Worm (Caenorhabditis elegans): Measurements from ENCODE around the gene icd-1.

icd-1 gene

ce11 chrII:6598050-6598449, 9.6 kb upstream of the icd-1 start, which contains the start of gene dnj-8:
TSS of gene dnj-8 (minus strand) at chrII:6598080.
- TF ChIP-seq lin-15B (tag; optimal IDR thresholded peaks at IDR 0.05) (peak; percentile 2), efl-1 (optimal IDR thresholded peaks at IDR 0.05) (peak; percentile 2 to 10), efl-1 (GFP tag; optimal IDR thresholded peaks at IDR 0.05 in 1 of 2) (peak in 1 of 2 experiments; percentile 12), lsy-2 (tag; optimal IDR thresholded peaks at IDR 0.05) (peak in 1 of 2 experiments; percentile 15), unc-130 (tag; optimal IDR thresholded peaks at IDR 0.05) (no peak), ceh-82 (tag; optimal IDR thresholded peaks at IDR 0.05) (peak in 1 of 3 experiments; percentile 11), rnt-1 (tag; optimal IDR thresholded peaks at IDR 0.05) (no peak), fkh-8 (tag; optimal IDR thresholded peaks at IDR 0.05) (peak; percentile 1), lin-14 (GFP tag; optimal IDR thresholded peaks at IDR 0.05) (peak; percentile 60), F16B12.6 (tag; optimal IDR thresholded peaks at IDR 0.05) (peak; percentile 4), dpl-1 (GFP tag; optimal IDR thresholded peaks at IDR 0.05) (peak in 1 of 3 experiments; percentile 21)

DNA sequence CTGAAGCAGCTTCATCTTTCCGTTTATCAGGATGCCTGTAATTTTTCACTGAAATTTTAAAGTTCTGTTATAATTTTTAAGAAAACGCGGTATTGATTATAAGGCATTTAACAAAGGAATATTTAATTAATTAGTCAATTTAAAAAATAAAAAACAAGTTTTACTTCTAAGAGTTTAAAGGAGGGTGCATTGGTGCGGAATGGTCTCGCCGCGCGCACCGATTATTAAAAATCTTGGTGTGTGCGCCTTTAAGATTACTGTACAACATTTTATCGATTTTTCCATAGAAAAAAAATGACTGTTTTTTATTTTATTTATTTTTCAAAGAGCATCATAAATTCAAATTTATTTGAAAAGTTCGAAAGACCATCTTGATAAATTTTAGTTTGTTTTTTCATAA, 9.1 kb upstream of the icd-1 start:
- TF ChIP-seq ceh-90 (tag; optimal IDR thresholded peaks at IDR 0.05) = no peak
- no peak for TF ChIP-seq unc-62 (GFP tag; optimal IDR thresholded peaks at IDR 0.05)
- no peak for TF ChIP-seq ama-1 (optimal IDR thresholded peaks at IDR 0.05)
- no peak for TF ChIP-seq pag-3 (tag; optimal IDR thresholded peaks at IDR 0.05; ENCODE audit: borderline replicate concordance, insufficient read depth)
- TF ChIP-seq C16A3.4 (tag; optimal IDR thresholded peaks at IDR 0.05) = no peak
- no peak for TF ChIP-seq sup-37 (GFP tag; optimal IDR thresholded peaks at IDR 0.05)
- TF ChIP-seq aly-2 (tag; optimal IDR thresholded peaks at IDR 0.05) = no peak
- TF ChIP-seq mdl-1 (tag; optimal IDR thresholded peaks at IDR 0.05) = no peak
- TF ChIP-seq lin-15B (tag; optimal IDR thresholded peaks at IDR 0.05) = no peak
- no peak for TF ChIP-seq zag-1 (tag; optimal IDR thresholded peaks at IDR 0.05)
- TF ChIP-seq lin-35 (GFP tag; optimal IDR thresholded peaks at IDR 0.05) = no peak
- TF ChIP-seq dsc-1 (tag; optimal IDR thresholded peaks at IDR 0.05) = no peak
- no peak for TF ChIP-seq ets-5 (GFP tag; IDR thresholded peaks at IDR 0.05)
- TF ChIP-seq grh-1 (GFP tag; IDR thresholded peaks at IDR 0.05) = no peak
- no peak for TF ChIP-seq Y116A8C.19 (tag; optimal IDR thresholded peaks at IDR 0.05; ENCODE audit: borderline replicate concordance)
- no peak for TF ChIP-seq irx-1 (tag; optimal IDR thresholded peaks at IDR 0.05)

DNA sequence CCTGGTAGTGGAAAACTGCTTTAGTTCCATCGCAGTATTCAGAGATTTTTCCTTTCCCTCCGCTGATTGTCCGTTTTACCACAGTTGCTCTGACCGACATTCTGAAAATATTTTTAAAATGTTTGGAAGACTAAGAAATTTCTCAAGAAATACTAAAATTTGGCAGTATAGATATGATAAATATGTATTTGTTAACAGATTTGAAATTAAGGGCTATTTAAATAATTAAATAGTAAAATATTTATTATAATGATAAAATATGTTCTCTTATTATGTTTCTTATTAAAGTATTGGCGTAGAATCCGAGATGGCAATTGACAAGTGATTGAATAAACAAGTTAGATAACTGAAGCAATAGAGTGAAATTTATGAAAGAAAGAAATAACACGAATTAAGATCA, 5.7 kb upstream of the icd-1 start, which contains the start of gene aipr-1:
aipr-1 (minus strand) TSS at position 101 of the 400 bp plus-strand sequence.
- TF ChIP-seq fkh-4 (tag; optimal IDR thresholded peaks at IDR 0.05; ENCODE audit: borderline replicate concordance) = no peak
- TF ChIP-seq egl-27 (tag; optimal IDR thresholded peaks at IDR 0.05) = no peak
- TF ChIP-seq nhr-77 (tag; optimal IDR thresholded peaks at IDR 0.05) = no peak
- TF ChIP-seq nhr-20 (tag; optimal IDR thresholded peaks at IDR 0.05) = no peak
- TF ChIP-seq nhr-90 (tag; optimal IDR thresholded peaks at IDR 0.05; ENCODE audit: poor library complexity) = no peak
- TF ChIP-seq hlh-4 (tag; optimal IDR thresholded peaks at IDR 0.05) = no peak
- TF ChIP-seq hlh-17 (GFP tag; optimal IDR thresholded peaks at IDR 0.05; ENCODE audit: borderline replicate concordance) = no peak
- no peak for TF ChIP-seq ces-1 (GFP tag; optimal IDR thresholded peaks at IDR 0.05)
- TF ChIP-seq ceh-88 (GFP tag; IDR thresholded peaks at IDR 0.05) = no peak
- TF ChIP-seq Y116A8C.19 (tag; optimal IDR thresholded peaks at IDR 0.05; ENCODE audit: borderline replicate concordance) = no peak
- no peak for TF ChIP-seq nhr-19 (GFP tag; conservative IDR thresholded peaks at IDR 0.05)
- TF ChIP-seq nhr-76 (tag; optimal IDR thresholded peaks at IDR 0.05) = no peak
- TF ChIP-seq unc-86 (tag; optimal IDR thresholded peaks at IDR 0.05) = no peak
- no peak for TF ChIP-seq sup-37 (GFP tag; optimal IDR thresholded peaks at IDR 0.05)
- no peak for TF ChIP-seq skn-1 (tag; optimal IDR thresholded peaks at IDR 0.05)
- TF ChIP-seq lir-3 (tag; optimal IDR thresholded peaks at IDR 0.05; ENCODE audit: poor library complexity) = no peak
- TF ChIP-seq dsc-1 (tag; optimal IDR thresholded peaks at IDR 0.05) = no peak
- TF ChIP-seq rnt-1 (tag; optimal IDR thresholded peaks at IDR 0.05) = no peak

All from whole organism, L1 larva.